Fruit fly (Drosophila melanogaster) whole organism, prepupa: ENCODE measurements around the gene CG6071.

Source experiments
- Blimp-1 ChIP-seq: fragments of 200-800 bp; sonication (Bioruptor generic); optimal IDR thresholded peaks from 3 replicates; lab custom pipeline; 2017; ENCODE audit warnings: missing biosample characterization, missing genetic modification characterization, mild to moderate bottlenecking, moderate library complexity, missing genetic modification reagents
- CG10631 ChIP-seq: fragments of 200-800 bp; sonication (Bioruptor generic); optimal IDR thresholded peaks from 2 replicates; lab custom pipeline; 2016; ENCODE audit warnings: missing biosample characterization, missing genetic modification characterization
- CG10669 ChIP-seq: fragments of 200-800 bp; sonication (Bioruptor generic); optimal IDR thresholded peaks from 3 replicates; lab custom pipeline; 2018; ENCODE audit warnings: missing biosample characterization, mild to moderate bottlenecking, missing genetic modification characterization, moderate library complexity
- CG11294 ChIP-seq: fragments of 200-800 bp; sonication (Bioruptor generic); IDR thresholded peaks from 2 replicates; pipeline ENCODE4 v1.3.6; 2022; ENCODE audit warnings: missing biosample characterization, missing genetic modification characterization
- CG11902 ChIP-seq: fragments of 200-800 bp; sonication (Bioruptor generic); optimal IDR thresholded peaks from 3 replicates; lab custom pipeline; 2016; ENCODE audit warnings: missing biosample characterization, missing genetic modification characterization
- CG15336 ChIP-seq: fragments of 200-800 bp; sonication (Bioruptor generic); IDR thresholded peaks from 2 replicates; pipeline ENCODE4 v1.3.6; 2022; ENCODE audit warnings: missing biosample characterization, missing genetic modification characterization
- CG1621 ChIP-seq: fragments of 200-800 bp; sonication (Bioruptor generic); optimal IDR thresholded peaks from 3 replicates; lab custom pipeline; 2018; ENCODE audit warnings: missing biosample characterization, mild to moderate bottlenecking, missing genetic modification characterization
- CG16779 ChIP-seq: fragments of 200-800 bp; sonication (Bioruptor generic); optimal IDR thresholded peaks from 3 replicates; lab custom pipeline; 2017; ENCODE audit warnings: missing biosample characterization, mild to moderate bottlenecking, missing genetic modification characterization
- CG3032 ChIP-seq: fragments of 200-800 bp; optimal IDR thresholded peaks from 2 replicates; lab custom pipeline; 2019; ENCODE audit warnings: missing biosample characterization, mild to moderate bottlenecking, missing genetic modification characterization, moderate library complexity
- CG31627 ChIP-seq: fragments of 200-800 bp; sonication (Bioruptor generic); optimal IDR thresholded peaks from 3 replicates; lab custom pipeline; 2016; ENCODE audit warnings: missing biosample characterization, missing genetic modification characterization
- CG32006 ChIP-seq: fragments of 200-800 bp; sonication (Bioruptor generic); optimal IDR thresholded peaks from 3 replicates; lab custom pipeline; 2017; ENCODE audit warnings: missing biosample characterization, mild to moderate bottlenecking, missing genetic modification characterization
- CG34406 ChIP-seq: fragments of 200-800 bp; sonication (Bioruptor generic); optimal IDR thresholded peaks from 3 replicates; lab custom pipeline; 2016; ENCODE audit warnings: missing biosample characterization, missing genetic modification characterization
- CG3919 ChIP-seq: fragments of 200-800 bp; sonication (Bioruptor generic); optimal IDR thresholded peaks from 3 replicates; lab custom pipeline; 2016; ENCODE audit warnings: missing biosample characterization, missing genetic modification characterization
- CG6163 ChIP-seq: fragments of 200-800 bp; sonication (Bioruptor generic); IDR thresholded peaks from 3 replicates; pipeline ENCODE4 v1.3.6; 2022; ENCODE audit warnings: missing biosample characterization, missing genetic modification characterization
- CG6276 ChIP-seq: fragments of 200-800 bp; sonication (Bioruptor generic); optimal IDR thresholded peaks from 2 replicates; lab custom pipeline; 2017; ENCODE audit warnings: missing biosample characterization, mild to moderate bottlenecking, missing genetic modification characterization
- CG6792 ChIP-seq: fragments of 200-800 bp; sonication (Bioruptor generic); optimal IDR thresholded peaks from 3 replicates; lab custom pipeline; 2016; ENCODE audit warnings: missing biosample characterization, missing genetic modification characterization
- CG6808 ChIP-seq: fragments of 200-800 bp; sonication (Bioruptor generic); optimal IDR thresholded peaks from 3 replicates; lab custom pipeline; 2017; ENCODE audit warnings: missing biosample characterization, missing genetic modification characterization, mild to moderate bottlenecking, moderate library complexity, missing genetic modification reagents
- CG6854 ChIP-seq: fragments of 200-800 bp; sonication (Bioruptor generic); optimal IDR thresholded peaks from 2 replicates; lab custom pipeline; 2017; ENCODE audit warnings: missing biosample characterization, mild to moderate bottlenecking, missing genetic modification characterization
- CG7368 ChIP-seq: fragments of 200-800 bp; sonication (Bioruptor generic); optimal IDR thresholded peaks from 3 replicates; lab custom pipeline; 2016; ENCODE audit warnings: missing biosample characterization, missing genetic modification characterization
- CG8119 ChIP-seq: fragments of 200-800 bp; sonication (Bioruptor generic); IDR thresholded peaks from 3 replicates; pipeline ENCODE4 v1.3.6; 2022; ENCODE audit warnings: missing biosample characterization, missing genetic modification characterization
- CG8319 ChIP-seq: fragments of 200-800 bp; sonication (Bioruptor generic); optimal IDR thresholded peaks from 3 replicates; lab custom pipeline; 2016; ENCODE audit warnings: missing biosample characterization, missing genetic modification characterization
- CG8632 ChIP-seq: fragments of 200-800 bp; sonication (Bioruptor generic); optimal IDR thresholded peaks from 3 replicates; lab custom pipeline; 2016; ENCODE audit warnings: missing biosample characterization, missing genetic modification characterization
- CG9139 ChIP-seq: fragments of 200-800 bp; sonication (Bioruptor generic); optimal IDR thresholded peaks from 3 replicates; lab custom pipeline; 2017; ENCODE audit warnings: missing biosample characterization, mild to moderate bottlenecking, missing genetic modification characterization
- Eip75B ChIP-seq: fragments of 200-800 bp; sonication (Bioruptor generic); optimal IDR thresholded peaks from 3 replicates; lab custom pipeline; 2016; ENCODE audit warnings: missing biosample characterization, missing genetic modification characterization
- Eip78C ChIP-seq: fragments of 200-800 bp; sonication (Bioruptor generic); peaks from one replicate; lab custom pipeline; 2016; ENCODE audit warnings: missing biosample characterization, missing genetic modification characterization
- Eip93F ChIP-seq: fragments of 200-800 bp; sonication (Bioruptor generic); optimal IDR thresholded peaks from 2 replicates; lab custom pipeline; 2016; ENCODE audit warnings: missing biosample characterization, mild to moderate bottlenecking, missing genetic modification characterization
- Ets21C ChIP-seq: fragments of 200-800 bp; sonication (Bioruptor generic); optimal IDR thresholded peaks from 3 replicates; lab custom pipeline; 2016; ENCODE audit warnings: missing biosample characterization, missing genetic modification characterization
- Ets96B ChIP-seq: fragments of 200-800 bp; optimal IDR thresholded peaks from 2 replicates; lab custom pipeline; 2019; ENCODE audit warnings: missing biosample characterization, mild to moderate bottlenecking, missing genetic modification characterization, moderate library complexity
- Gug ChIP-seq: fragments of 200-800 bp; sonication (Bioruptor generic); IDR thresholded peaks from 2 replicates; pipeline ENCODE4 v1.3.6; 2022; ENCODE audit warnings: missing biosample characterization, missing genetic modification characterization
- Hr39 ChIP-seq: fragments of 200-800 bp; sonication (Bioruptor generic); optimal IDR thresholded peaks from 2 replicates; lab custom pipeline; 2016; ENCODE audit warnings: missing biosample characterization, missing genetic modification characterization
- Hr4 ChIP-seq: fragments of 200-800 bp; sonication (Bioruptor generic); optimal IDR thresholded peaks from 3 replicates; lab custom pipeline; 2016; ENCODE audit warnings: missing biosample characterization, missing genetic modification characterization
- Lpt ChIP-seq: fragments of 200-800 bp; sonication (Bioruptor generic); optimal IDR thresholded peaks from 3 replicates; lab custom pipeline; 2016; ENCODE audit warnings: missing biosample characterization, missing genetic modification characterization
- Met ChIP-seq: fragments of 200-800 bp; sonication (Bioruptor generic); optimal IDR thresholded peaks from 3 replicates; lab custom pipeline; 2016; ENCODE audit warnings: missing biosample characterization, missing genetic modification characterization
- OdsH ChIP-seq: fragments of 200-800 bp; sonication (Bioruptor generic); optimal IDR thresholded peaks from 3 replicates; lab custom pipeline; 2016; ENCODE audit warnings: missing biosample characterization, missing genetic modification characterization
- Sox102F ChIP-seq: fragments of 200-800 bp; sonication (Bioruptor generic); optimal IDR thresholded peaks from 2 replicates; lab custom pipeline; 2016; ENCODE audit warnings: missing biosample characterization, mild to moderate bottlenecking, missing genetic modification characterization
- achi ChIP-seq: fragments of 200-800 bp; sonication (Bioruptor generic); optimal IDR thresholded peaks from 3 replicates; lab custom pipeline; 2016; ENCODE audit warnings: missing biosample characterization, missing genetic modification characterization
- dac ChIP-seq: fragments of 200-800 bp; sonication (Bioruptor generic); optimal IDR thresholded peaks from 2 replicates; lab custom pipeline; 2017; ENCODE audit warnings: missing biosample characterization, mild to moderate bottlenecking, missing genetic modification characterization
- dsx ChIP-seq: fragments of 200-800 bp; optimal IDR thresholded peaks from 3 replicates; lab custom pipeline; 2019; ENCODE audit warnings: missing biosample characterization, mild to moderate bottlenecking, missing genetic modification characterization, moderate library complexity; ENCODE audit not compliant: poor library complexity, severe bottlenecking
- eg ChIP-seq: fragments of 200-800 bp; sonication (Bioruptor generic); IDR thresholded peaks from 3 replicates; pipeline ENCODE4 v1.3.6; 2022; ENCODE audit warnings: missing biosample characterization, missing genetic modification characterization
- esn ChIP-seq: fragments of 200-800 bp; sonication (Bioruptor generic); optimal IDR thresholded peaks from 2 replicates; lab custom pipeline; 2016; ENCODE audit warnings: missing biosample characterization, mild to moderate bottlenecking, missing genetic modification characterization, moderate library complexity
- fd59A ChIP-seq: fragments of 200-800 bp; sonication (Bioruptor generic); optimal IDR thresholded peaks from 2 replicates; lab custom pipeline; 2017; ENCODE audit warnings: missing biosample characterization, mild to moderate bottlenecking, missing genetic modification characterization, missing genetic modification reagents
- fd85E ChIP-seq: fragments of 200-800 bp; sonication (Bioruptor generic); optimal IDR thresholded peaks from 3 replicates; lab custom pipeline; 2016; ENCODE audit warnings: missing biosample characterization, missing genetic modification characterization
- fkh ChIP-seq: fragments of 200-800 bp; sonication (Bioruptor generic); optimal IDR thresholded peaks from 3 replicates; lab custom pipeline; 2017; ENCODE audit warnings: missing biosample characterization, mild to moderate bottlenecking, missing genetic modification characterization, moderate library complexity
- lz ChIP-seq: fragments of 200-800 bp; sonication (Bioruptor generic); optimal IDR thresholded peaks from 3 replicates; lab custom pipeline; 2016; ENCODE audit warnings: missing biosample characterization, missing genetic modification characterization
- net ChIP-seq: fragments of 200-800 bp; sonication (Bioruptor generic); optimal IDR thresholded peaks from 3 replicates; lab custom pipeline; 2016; ENCODE audit warnings: missing biosample characterization, missing genetic modification characterization
- pdm3 ChIP-seq: fragments of 200-800 bp; sonication (Bioruptor generic); optimal IDR thresholded peaks from 3 replicates; lab custom pipeline; 2016; ENCODE audit warnings: missing biosample characterization, missing genetic modification characterization
- salr ChIP-seq, 2 experiments: fragments of 200-800 bp; sonication (Bioruptor generic); optimal IDR thresholded peaks; 3 replicates each; lab custom pipeline; 2016 to 2018; ENCODE audit warnings: missing biosample characterization in 2 of 2, missing genetic modification characterization in 2 of 2, mild to moderate bottlenecking in 1 of 2
- ss ChIP-seq, 2 experiments: fragments of 200-800 bp; sonication (Bioruptor generic); optimal IDR thresholded peaks; 2 replicates in 1 of 2; 3 replicates in 1 of 2; lab custom pipeline; 2017 to 2018; ENCODE audit warnings: mild to moderate bottlenecking in 2 of 2, missing biosample characterization in 2 of 2, missing genetic modification characterization in 2 of 2, moderate library complexity in 1 of 2
- svp ChIP-seq: fragments of 200-800 bp; sonication (Bioruptor generic); peaks from one replicate; lab custom pipeline; 2016; ENCODE audit warnings: missing biosample characterization, missing genetic modification characterization
- topi ChIP-seq: fragments of 200-800 bp; sonication (Bioruptor generic); optimal IDR thresholded peaks from 3 replicates; lab custom pipeline; 2016; ENCODE audit warnings: missing biosample characterization, missing genetic modification characterization
- vri ChIP-seq: fragments of 200-800 bp; sonication (Bioruptor generic); optimal IDR thresholded peaks from 3 replicates; lab custom pipeline; 2016; ENCODE audit warnings: missing biosample characterization, mild to moderate bottlenecking, missing genetic modification characterization

The CG6071 gene

dm6 chr3L:11683819-11684521 is 38.1 kb upstream of the CG6071 start, which contains the start of gene Sugb:
Sugb (plus strand) TSS chr3L:11683980.
- TF ChIP-seq CG1621 (tag; lab: Kevin White, UChicago) (peak; percentile 53), CG11902 (peak; percentile 3), pdm3 (GFP tag; lab: Kevin White, UChicago) (no peak), CG3919 (GFP tag; lab: Kevin White, UChicago) (no peak), fd85E (GFP tag; lab: Kevin White, UChicago) (no peak), CG6792 (GFP tag; lab: Kevin White, UChicago) (peak; percentile 57), Gug (peak; percentile 25; the same call in 1 of the 2 replicates), fd59A (peak; percentile 7), eg (no peak; the same call in 1 of the 3 replicates), CG15336 (GFP tag; lab: Robert Waterston, UW) (peak; percentile 63; the same call in 1 of the 2 replicates), Blimp-1 (no peak), salr (GFP tag; optimal IDR thresholded peaks at IDR 0.05; lab: Kevin White, UChicago) (peak in 1 of 2 experiments; percentile 59), OdsH (peak; percentile 71), CG16779 (tag; lab: Kevin White, UChicago) (peak; percentile 76), CG8632 (peak; percentile 53), CG8319 (GFP tag; lab: Kevin White, UChicago) (no peak), CG6163 (GFP tag; lab: Robert Waterston, UW) (peak; percentile 82), CG11294 (GFP tag; lab: Robert Waterston, UW) (no peak), topi (GFP tag; lab: Kevin White, UChicago) (peak; percentile 11), Sox102F (GFP tag; lab: Kevin White, UChicago) (no peak), CG10669 (GFP tag; lab: Kevin White, UChicago) (no peak), Hr4 (GFP tag; lab: Kevin White, UChicago) (peak; percentile 80), Ets96B (peak; percentile 33), Eip78C (GFP tag; lab: Kevin White, UChicago) (peak; percentile 90), CG8119 (GFP tag; lab: Robert Waterston, UW) (peak; percentile 70; the same call in 2 of the 3 replicates), svp (GFP tag; lab: Kevin White, UChicago) (peak; percentile 89), CG3032 (peak; percentile 57), net (GFP tag; lab: Kevin White, UChicago) (peak; percentile 68), lz (peak; percentile 74), vri (GFP tag; lab: Kevin White, UChicago) (peak; percentile 76), achi (GFP tag; lab: Kevin White, UChicago) (peak; percentile 76), Eip75B (GFP tag; lab: Kevin White, UChicago) (peak; percentile 77), fkh (GFP tag; lab: Kevin White, UChicago) (peak; percentile 96), CG32006 (GFP tag; lab: Kevin White, UChicago) (no peak), CG9139 (GFP tag; lab: Kevin White, UChicago) (peak; percentile 12), dac (peak; percentile 18), CG6276 (GFP tag; lab: Kevin White, UChicago) (peak; percentile 73), CG10631 (GFP tag; lab: Kevin White, UChicago) (peak; percentile 57), CG31627 (peak; percentile 63), CG6854 (GFP tag; lab: Kevin White, UChicago) (no peak), Hr39 (GFP tag; lab: Kevin White, UChicago) (no peak), Eip93F (GFP tag; lab: Kevin White, UChicago) (peak; percentile 24), esn (peak; percentile 84), Lpt (GFP tag; lab: Kevin White, UChicago) (peak; percentile 46), Ets21C (GFP tag; lab: Kevin White, UChicago) (peak; percentile 43), CG7368 (GFP tag; lab: Kevin White, UChicago) (no peak), Met (GFP tag; lab: Kevin White, UChicago) (peak; percentile 70), ss (GFP tag; optimal IDR thresholded peaks at IDR 0.05; lab: Kevin White, UChicago) (peak; percentile 20 to 56), dsx (no peak), CG34406 (GFP tag; lab: Kevin White, UChicago) (no peak), CG6808 (GFP tag; lab: Kevin White, UChicago) (peak; percentile 66)
